Worm (Caenorhabditis elegans) whole organism, L4/young adult: ENCODE results near the gene efa-6.

Experiments
- W03F9.2 ChIP-seq: fragments of 150-350 bp; optimal IDR thresholded peaks from 2 replicates; lab custom pipeline; 2014; ENCODE audit warnings: missing biosample characterization, missing genetic modification characterization
- dao-5 ChIP-seq: sonication (generic microtip); optimal IDR thresholded peaks from 2 replicates; lab custom pipeline; 2016; ENCODE audit warnings: missing genotype, missing genetic modification characterization, moderate library complexity, missing compliant biosample characterization
- him-1 ChIP-seq: sonication (generic microtip); optimal IDR thresholded peaks from 2 replicates; lab custom pipeline; 2016; ENCODE audit warnings: missing genotype, missing genetic modification reagents, missing genetic modification characterization, missing compliant biosample characterization

- no peak for TF ChIP-seq dao-5 (tag; lab: Kevin White, UChicago)
- no peak for TF ChIP-seq him-1 (tag; lab: Kevin White, UChicago)
- no peak for TF ChIP-seq W03F9.2
These were observed 54.0 kb downstream of the efa-6 start, which contains the start of gene snb-7 for ce11 chrIV:12560568-12560967.
